Worm (Caenorhabditis elegans) whole organism, early embryonic: Measurements from ENCODE around the gene scl-15.

Experiments
- B0310.2 ChIP-seq: sonication (generic microtip); optimal IDR thresholded peaks from 2 replicates; lab custom pipeline; 2016; ENCODE audit warnings: mild to moderate bottlenecking, missing genetic modification characterization, missing compliant biosample characterization
- F13C5.2 ChIP-seq: sonication (generic microtip); optimal IDR thresholded peaks from 2 replicates; lab custom pipeline; 2017; ENCODE audit warnings: mild to moderate bottlenecking, missing genetic modification characterization, inconsistent platforms, missing compliant biosample characterization
- aly-1 ChIP-seq: sonication (generic microtip); optimal IDR thresholded peaks from 2 replicates; lab custom pipeline; 2016; ENCODE audit warnings: missing genetic modification characterization, missing compliant biosample characterization
- ama-1 ChIP-seq: fragments of 150-350 bp; optimal IDR thresholded peaks from 2 replicates; lab custom pipeline; 2014
- ceh-13 ChIP-seq: fragments of 200-800 bp; sonication (Bioruptor generic); optimal IDR thresholded peaks from 2 replicates; lab custom pipeline; 2018; ENCODE audit warnings: mild to moderate bottlenecking, missing genetic modification characterization, missing compliant biosample characterization
- ceh-36 ChIP-seq: sonication (generic microtip); optimal IDR thresholded peaks from 2 replicates; lab custom pipeline; 2016; ENCODE audit warnings: missing genetic modification characterization, inconsistent platforms, missing compliant biosample characterization
- ets-7 ChIP-seq: sonication (generic microtip); optimal IDR thresholded peaks from 2 replicates; lab custom pipeline; 2016; ENCODE audit warnings: missing genotype, missing genetic modification characterization, missing compliant biosample characterization
- flt-1 ChIP-seq: fragments of 200-800 bp; sonication (Bioruptor generic); IDR thresholded peaks from 2 replicates; pipeline ENCODE4 v1.3.6; 2022; ENCODE audit warnings: missing genetic modification characterization, missing compliant biosample characterization
- hmbx-1 ChIP-seq: sonication (generic microtip); optimal IDR thresholded peaks from 2 replicates; lab custom pipeline; 2016; ENCODE audit warnings: mild to moderate bottlenecking, missing genetic modification characterization, missing compliant biosample characterization
- hmg-4 ChIP-seq: fragments of 200-800 bp; sonication (Bioruptor generic); optimal IDR thresholded peaks from 2 replicates; lab custom pipeline; 2018; ENCODE audit warnings: mild to moderate bottlenecking, missing genetic modification characterization, missing compliant biosample characterization
- hnd-1 ChIP-seq: sonication (generic microtip); optimal IDR thresholded peaks from 2 replicates; lab custom pipeline; 2016; ENCODE audit warnings: missing genetic modification characterization, missing compliant biosample characterization
- pes-1 ChIP-seq: fragments of 200-800 bp; sonication (Bioruptor generic); IDR thresholded peaks from 2 replicates; pipeline ENCODE4 v1.3.6; 2022; ENCODE audit warnings: missing genetic modification reagents, missing genetic modification characterization, missing compliant biosample characterization
- scrt-1 ChIP-seq: fragments of 200-800 bp; sonication (Bioruptor generic); IDR thresholded peaks from 2 replicates; pipeline ENCODE4 v1.3.6; 2022; ENCODE audit warnings: missing genetic modification characterization, missing compliant biosample characterization
- sea-1 ChIP-seq: fragments of 200-800 bp; sonication (Bioruptor generic); conservative IDR thresholded peaks from 2 replicates; pipeline ENCODE4 v1.3.6; 2022; ENCODE audit warnings: missing genetic modification characterization, missing compliant biosample characterization
- tbx-11 ChIP-seq: fragments of 200-800 bp; sonication (Bioruptor generic); IDR thresholded peaks from 2 replicates; pipeline ENCODE4 v1.3.6; 2022; ENCODE audit warnings: missing genetic modification characterization, missing compliant biosample characterization
- tbx-37 ChIP-seq: fragments of 200-800 bp; sonication (Bioruptor generic); conservative IDR thresholded peaks from 2 replicates; pipeline ENCODE4 v1.3.6; 2022; ENCODE audit warnings: missing genetic modification reagents, missing genetic modification characterization, missing compliant biosample characterization
- tra-4 ChIP-seq: sonication (generic microtip); optimal IDR thresholded peaks from 2 replicates; lab custom pipeline; 2017; ENCODE audit warnings: missing genetic modification characterization, missing compliant biosample characterization

Gene scl-15

ce11 chrII:3262504-3262903, 22.0 kb downstream of the scl-15 start, which contains the start of gene F02E11.2:
Gene F02E11.2, plus strand, starts transcription at chrII:3262804.
- TF ChIP-seq hmbx-1 (tag; lab: Kevin White, UChicago): no peak
- TF ChIP-seq ceh-36 (tag; lab: Kevin White, UChicago): no peak
- no peak for TF ChIP-seq hnd-1
- no peak for TF ChIP-seq ets-7 (tag; lab: Kevin White, UChicago)
- TF ChIP-seq hmg-4: no peak
- no peak for TF ChIP-seq pes-1 (GFP tag; lab: Robert Waterston, UW)
- no peak for TF ChIP-seq scrt-1 (GFP tag; lab: Robert Waterston, UW)

DNA sequence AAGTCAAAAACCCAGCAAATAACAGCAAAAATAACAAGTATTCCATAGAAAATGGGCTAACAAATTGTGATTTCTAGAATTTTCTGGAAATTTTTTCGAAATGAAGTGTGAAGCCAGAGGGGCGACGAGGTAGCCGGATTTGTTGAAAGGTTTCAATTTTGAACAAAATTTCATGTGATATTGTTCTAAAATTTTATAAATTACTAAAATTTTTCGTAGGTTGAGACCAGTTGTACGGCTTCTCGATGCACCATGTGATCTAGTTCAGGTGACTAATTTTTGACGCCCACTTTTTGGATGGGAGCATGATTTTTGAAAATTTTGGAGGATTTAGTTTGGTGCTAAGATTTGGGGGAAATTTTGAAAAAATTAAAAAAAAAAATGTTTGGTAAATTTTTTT, 25.2 kb downstream of the scl-15 start, which contains the start of gene gcy-19:
Gene gcy-19, minus strand, starts transcription at position 101 of the 400 bp plus-strand sequence.
- TF ChIP-seq ets-7 (tag; lab: Kevin White, UChicago): no peak
- no peak for TF ChIP-seq hnd-1
- TF ChIP-seq F13C5.2: no peak
- no peak for TF ChIP-seq B0310.2
- no peak for TF ChIP-seq ceh-13
- TF ChIP-seq ceh-36 (tag; lab: Kevin White, UChicago): no peak

DNA sequence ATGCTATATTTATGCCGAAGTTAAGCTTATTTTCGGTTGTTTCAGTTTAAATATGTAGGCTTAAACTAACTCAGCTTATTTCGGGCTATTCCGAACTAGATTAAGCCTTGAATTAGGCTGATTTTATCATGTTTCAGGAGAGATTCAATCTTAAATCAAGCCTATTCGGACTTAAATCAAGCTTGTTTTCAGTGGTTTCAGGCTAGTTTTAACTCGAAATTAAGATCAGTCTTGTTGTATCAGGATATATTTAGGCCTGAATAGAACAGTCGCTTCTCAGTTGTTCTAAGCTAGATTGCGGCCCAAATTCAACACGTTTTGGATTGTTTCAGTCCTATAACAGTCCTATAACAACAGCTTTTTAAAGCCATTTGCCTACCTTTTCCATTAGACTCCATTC, 32.7 kb downstream of the scl-15 start:
- TF ChIP-seq sea-1 (no peak), tbx-37 (GFP tag; lab: Robert Waterston, UW) (no peak), ama-1 (no peak)

DNA sequence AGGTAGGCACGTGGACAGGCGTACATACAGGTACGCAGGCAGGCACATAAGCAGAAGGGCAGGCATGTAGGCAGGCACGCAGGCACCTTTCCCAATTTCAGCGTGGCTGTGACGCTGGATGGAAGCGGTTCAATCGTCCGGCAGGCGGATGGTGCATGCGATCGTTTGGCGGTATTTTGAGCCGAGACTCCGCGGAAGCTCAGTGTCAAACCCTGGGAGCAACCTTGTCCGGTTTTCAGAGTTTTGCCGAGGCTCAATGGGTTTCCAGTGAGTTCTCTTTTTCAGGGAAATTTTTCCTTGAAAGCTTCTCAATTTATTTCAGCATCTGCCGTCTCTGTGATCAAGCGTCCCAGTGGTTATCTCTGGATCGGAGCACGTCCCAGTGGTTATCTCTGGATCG, 34.3 kb downstream of the scl-15 start:
- TF ChIP-seq B0310.2 (no peak), sea-1 (no peak), pes-1 (GFP tag; lab: Robert Waterston, UW) (no peak), aly-1 (tag; lab: Kevin White, UChicago) (no peak), ama-1 (no peak)

DNA sequence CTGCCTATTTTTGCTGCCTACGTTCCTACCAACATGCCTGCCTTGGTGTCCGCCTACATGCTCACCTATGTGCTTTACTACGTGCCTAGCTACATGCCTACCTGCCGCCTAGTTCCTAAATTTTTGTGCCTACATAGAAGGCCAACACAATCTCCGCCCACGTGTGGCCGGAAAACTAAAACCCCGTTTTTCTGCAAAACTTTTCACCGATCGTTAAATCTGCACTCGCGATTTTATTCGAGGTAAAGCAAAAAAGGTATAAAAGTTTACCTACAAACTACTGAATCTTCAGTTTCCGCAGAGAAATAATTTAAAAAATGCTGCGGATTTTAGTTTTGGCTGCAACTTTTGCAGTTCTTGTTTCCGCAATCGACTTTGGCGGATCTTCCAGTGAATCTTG, 35.1 kb downstream of the scl-15 start, which contains the start of gene clec-124:
Gene clec-124, plus strand, starts transcription at position 301 of the 400 bp plus-strand sequence.
- TF ChIP-seq hnd-1 (no peak), ceh-13 (no peak)

ce11 chrII:3248043-3248718, 36.3 kb downstream of the scl-15 start, which contains the start of the genes fbxc-50 and C17F4.2:
Gene fbxc-50, minus strand, starts transcription at chrII:3248123.
Gene C17F4.2, plus strand, starts transcription at chrII:3248668.
- no peak for TF ChIP-seq pes-1 (GFP tag; lab: Robert Waterston, UW)
- no peak for TF ChIP-seq scrt-1 (GFP tag; lab: Robert Waterston, UW)
- TF ChIP-seq tra-4 (tag; lab: Kevin White, UChicago): no peak
- TF ChIP-seq hmbx-1 (tag; lab: Kevin White, UChicago): no peak
- no peak for TF ChIP-seq tbx-37 (GFP tag; lab: Robert Waterston, UW)
- TF ChIP-seq B0310.2: no peak
- no peak for TF ChIP-seq hnd-1
- no peak for TF ChIP-seq ceh-13
- no peak for TF ChIP-seq F13C5.2
- TF ChIP-seq ceh-36 (tag; lab: Kevin White, UChicago): no peak

DNA sequence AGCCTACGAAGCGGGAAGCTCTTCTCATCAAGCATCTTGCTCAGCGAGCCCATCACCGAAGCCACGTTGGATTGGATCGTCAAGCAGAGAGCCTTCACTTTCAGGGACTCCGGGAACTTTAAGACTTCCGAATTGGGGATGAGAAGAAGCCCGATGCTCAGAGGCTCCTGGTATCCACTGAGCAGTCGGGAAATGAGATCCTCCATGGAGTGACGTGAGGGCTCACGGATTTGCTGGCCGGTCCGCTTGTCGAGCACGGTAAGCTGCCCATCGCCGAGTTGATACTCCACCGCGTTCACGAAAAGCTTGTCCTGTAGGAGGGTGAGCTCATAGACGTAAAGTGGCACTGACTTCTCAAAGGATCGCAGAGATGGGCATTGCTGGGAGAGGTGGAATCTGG, 36.9 kb downstream of the scl-15 start:
- TF ChIP-seq ceh-36 (tag; lab: Kevin White, UChicago) (no peak), tra-4 (tag; lab: Kevin White, UChicago) (no peak), aly-1 (tag; lab: Kevin White, UChicago) (no peak), flt-1 (GFP tag; lab: Robert Waterston, UW) (no peak), tbx-11 (GFP tag; lab: Robert Waterston, UW) (no peak), scrt-1 (GFP tag; lab: Robert Waterston, UW) (no peak), hmbx-1 (tag; lab: Kevin White, UChicago) (no peak), tbx-37 (GFP tag; lab: Robert Waterston, UW) (no peak), sea-1 (no peak), ets-7 (tag; lab: Kevin White, UChicago) (no peak), F13C5.2 (no peak), pes-1 (GFP tag; lab: Robert Waterston, UW) (no peak), hnd-1 (no peak), hmg-4 (no peak), B0310.2 (no peak), ceh-13 (no peak), ama-1 (no peak)

- TF ChIP-seq F13C5.2 (no peak), flt-1 (GFP tag; lab: Robert Waterston, UW) (no peak), sea-1 (no peak), ama-1 (no peak), ceh-36 (tag; lab: Kevin White, UChicago) (no peak), scrt-1 (GFP tag; lab: Robert Waterston, UW) (no peak), pes-1 (GFP tag; lab: Robert Waterston, UW) (no peak), tra-4 (tag; lab: Kevin White, UChicago) (no peak), ets-7 (tag; lab: Kevin White, UChicago) (no peak)
Observed at ce11 chrII:3245836-3246235, 38.6 kb downstream of the scl-15 start, which contains the start of gene C17F4.7. Gene C17F4.7, minus strand, starts transcription at chrII:3246015.

ce11 chrII:3244758-3245157, 39.7 kb downstream of the scl-15 start:
- TF ChIP-seq hnd-1 (no peak), ceh-13 (no peak), aly-1 (tag; lab: Kevin White, UChicago) (no peak), tbx-11 (GFP tag; lab: Robert Waterston, UW) (no peak), tbx-37 (GFP tag; lab: Robert Waterston, UW) (no peak), flt-1 (GFP tag; lab: Robert Waterston, UW) (no peak), ceh-36 (tag; lab: Kevin White, UChicago) (no peak), ama-1 (no peak), tra-4 (tag; lab: Kevin White, UChicago) (no peak), F13C5.2 (no peak), B0310.2 (no peak), hmg-4 (no peak), sea-1 (no peak)
